Worm (Caenorhabditis elegans) whole organism, mixed stage, embryonic: Measurements from ENCODE around the gene mrps-28.

Experiments
- M03D4.4 ChIP-seq: sonication (generic microtip); optimal IDR thresholded peaks from 2 replicates; lab custom pipeline; 2017; ENCODE audit warnings: mild to moderate bottlenecking, missing genetic modification characterization, missing compliant biosample characterization
- mep-1 ChIP-seq: fragments of 150-350 bp; optimal IDR thresholded peaks from 2 replicates; lab custom pipeline; 2017; ENCODE audit warnings: missing biosample characterization, missing genetic modification reagents, missing genetic modification characterization, inconsistent platforms
- sptf-1 ChIP-seq: sonication (generic microtip); optimal IDR thresholded peaks from 2 replicates; lab custom pipeline; 2017; ENCODE audit warnings: mild to moderate bottlenecking, missing genetic modification characterization, moderate library complexity, missing compliant biosample characterization
- unc-39 ChIP-seq: fragments of 150-350 bp; optimal IDR thresholded peaks from 2 replicates; lab custom pipeline; 2014; ENCODE audit warnings: missing biosample characterization, missing genetic modification characterization
- ztf-11 ChIP-seq: fragments of 150-350 bp; optimal IDR thresholded peaks from 2 replicates; lab custom pipeline; 2014; ENCODE audit warnings: missing biosample characterization, missing genetic modification characterization

DNA sequence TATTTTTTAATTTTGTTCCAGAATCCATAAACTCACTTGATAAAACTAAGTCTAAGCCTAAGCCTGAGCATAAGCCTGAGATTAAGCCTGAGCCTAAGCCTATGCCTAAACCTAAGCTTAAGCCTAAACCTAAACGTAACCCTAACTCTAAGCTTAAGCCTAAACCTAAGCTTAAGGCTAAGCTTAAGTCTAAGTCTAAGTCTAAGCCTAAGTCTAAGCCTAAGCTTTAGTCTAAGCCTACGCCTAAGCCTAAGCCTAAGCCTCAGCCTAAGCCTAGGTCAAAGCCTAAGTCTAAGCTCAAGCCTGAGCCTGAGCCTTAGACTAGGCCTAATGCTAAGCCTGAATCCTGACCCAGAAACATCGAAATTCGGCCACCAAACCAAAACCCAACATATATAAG lies 20.5 kb downstream of the mrps-28 start:
- TF ChIP-seq unc-39 = no peak
- TF ChIP-seq mep-1 (tag; lab: Kevin White, UChicago) = no peak
- TF ChIP-seq M03D4.4 = no peak
- no peak for TF ChIP-seq sptf-1 (tag; lab: Kevin White, UChicago)
- no peak for TF ChIP-seq ztf-11 (tag; lab: Kevin White, UChicago)
